Worm (Caenorhabditis elegans): ENCODE measurements around the gene F10C2.4.

F10C2.4 gene

ce11 chrV:12063036-12063435, 21.7 kb downstream of the F10C2.4 start, which contains the start of gene clh-6:
Gene clh-6 (minus strand): TSS chrV:12063368.
- no peak for TF ChIP-seq him-1 (tag; optimal IDR thresholded peaks at IDR 0.05)
- TF ChIP-seq dao-5 (tag; optimal IDR thresholded peaks at IDR 0.05): no peak
- no peak for TF ChIP-seq W03F9.2 (tag; optimal IDR thresholded peaks at IDR 0.05)

DNA sequence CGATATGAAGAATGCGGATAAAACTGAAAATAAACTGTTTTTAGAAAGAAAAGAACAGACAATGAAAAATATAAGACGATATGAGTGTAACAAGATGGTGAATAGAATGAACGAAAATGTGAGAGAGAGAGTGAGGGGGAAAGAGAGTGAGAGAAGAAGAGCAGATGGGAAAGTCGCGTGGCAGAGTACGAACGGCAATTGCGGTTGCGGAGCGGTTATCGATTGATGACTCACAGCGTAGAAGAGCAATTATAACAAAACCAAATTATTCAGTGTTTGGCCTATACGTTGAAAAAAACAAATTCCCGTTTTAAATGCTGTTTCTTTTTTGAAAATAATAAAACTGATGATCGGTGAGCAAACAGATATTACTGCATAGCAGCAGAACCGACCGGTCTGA, 24.0 kb downstream of the F10C2.4 start, which contains the start of gene pqn-53:
Gene pqn-53, minus strand, starts transcription at position 23 of the 400 bp plus-strand sequence.
- no peak for TF ChIP-seq him-1 (tag; optimal IDR thresholded peaks at IDR 0.05)

DNA sequence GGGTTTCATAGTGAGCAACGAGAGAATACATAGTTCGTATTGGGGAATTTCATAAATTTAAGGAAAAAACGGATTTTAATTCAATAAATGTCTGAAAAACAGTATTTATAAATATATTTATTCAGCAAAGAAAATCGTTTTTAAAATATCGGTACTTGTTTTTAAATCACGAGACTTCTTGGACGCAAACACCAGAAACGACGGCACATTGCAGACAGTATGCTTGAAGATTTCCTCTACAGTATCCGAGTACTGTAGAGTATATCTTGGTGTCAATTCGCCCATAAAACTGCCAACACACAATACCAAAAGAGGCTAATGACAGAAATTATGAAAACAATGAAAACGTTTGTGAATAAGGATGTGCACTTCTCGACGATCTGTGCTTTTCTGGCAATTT, 24.5 kb downstream of the F10C2.4 start:
- TF ChIP-seq dao-5 (tag; optimal IDR thresholded peaks at IDR 0.05) (no peak), W03F9.2 (tag; optimal IDR thresholded peaks at IDR 0.05) (peak; percentile 39)

DNA sequence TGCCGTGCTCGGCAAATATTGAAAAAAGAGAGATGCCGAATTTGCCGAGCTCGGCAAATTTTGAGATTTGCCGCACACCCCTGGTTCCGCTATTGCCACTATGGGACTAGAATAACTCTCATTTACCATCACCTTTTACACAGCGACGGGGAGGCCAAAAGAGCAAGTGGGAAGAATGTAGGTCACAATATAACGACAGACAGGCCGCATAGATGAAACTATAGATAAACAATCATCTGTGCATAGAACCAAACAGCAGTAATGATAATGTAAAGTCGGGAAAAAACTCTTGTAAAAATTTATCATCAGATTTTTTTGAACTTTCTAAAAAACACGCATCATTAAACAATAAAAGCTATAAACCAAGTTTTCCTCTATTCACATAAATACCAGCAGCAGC, 27.1 kb downstream of the F10C2.4 start, which contains the start of gene kmo-2:
Gene kmo-2, minus strand, starts transcription at position 101 of the 400 bp plus-strand sequence.
- TF ChIP-seq him-1 (tag; optimal IDR thresholded peaks at IDR 0.05): no peak
- TF ChIP-seq W03F9.2 (tag; optimal IDR thresholded peaks at IDR 0.05): no peak
- TF ChIP-seq dao-5 (tag; optimal IDR thresholded peaks at IDR 0.05): no peak

DNA sequence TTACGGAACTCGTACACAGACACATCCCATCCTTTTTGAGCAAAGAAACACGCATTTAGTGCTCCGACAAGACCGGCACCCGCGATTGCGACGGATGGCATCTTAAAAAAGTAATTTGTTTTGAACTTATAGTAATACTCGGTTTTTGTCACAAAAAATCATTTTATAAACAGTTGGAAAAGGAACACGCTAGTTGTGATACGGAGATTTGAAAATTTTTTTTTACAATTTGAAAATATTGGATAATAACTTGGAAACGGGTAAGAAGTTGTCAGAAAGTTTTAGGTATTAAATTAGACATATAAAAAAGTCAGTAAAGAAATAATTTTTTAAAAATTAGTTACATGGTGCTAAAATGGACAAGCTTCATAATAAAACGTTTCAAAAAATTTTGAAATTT, 29.1 kb downstream of the F10C2.4 start, which contains the start of gene kmo-1:
Gene kmo-1, minus strand, starts transcription at position 101 of the 400 bp plus-strand sequence.
- no peak for TF ChIP-seq him-1 (tag; optimal IDR thresholded peaks at IDR 0.05)
- TF ChIP-seq W03F9.2 (tag; optimal IDR thresholded peaks at IDR 0.05): no peak
- no peak for TF ChIP-seq dao-5 (tag; optimal IDR thresholded peaks at IDR 0.05)

DNA sequence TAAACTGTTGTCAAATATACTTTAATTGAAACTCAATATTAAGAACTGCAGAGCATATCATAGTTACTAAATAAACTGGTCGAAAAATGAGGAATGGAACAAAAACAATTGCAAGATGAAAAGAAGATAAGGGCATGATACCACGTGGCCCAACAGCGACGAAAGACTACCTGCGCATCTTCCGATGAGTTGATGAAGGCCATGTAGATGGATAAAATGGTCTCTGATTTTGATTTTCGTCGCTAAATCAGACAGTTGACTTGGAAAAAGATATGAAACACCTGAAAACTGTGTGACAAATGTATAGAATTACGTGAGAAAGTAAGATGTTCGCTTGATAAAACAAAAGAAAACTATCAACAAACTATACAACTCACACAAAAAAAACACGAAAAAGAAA, 30.1 kb downstream of the F10C2.4 start:
- TF ChIP-seq dao-5 (tag; optimal IDR thresholded peaks at IDR 0.05) (no peak), W03F9.2 (tag; optimal IDR thresholded peaks at IDR 0.05) (no peak), him-1 (tag; optimal IDR thresholded peaks at IDR 0.05) (no peak)

DNA sequence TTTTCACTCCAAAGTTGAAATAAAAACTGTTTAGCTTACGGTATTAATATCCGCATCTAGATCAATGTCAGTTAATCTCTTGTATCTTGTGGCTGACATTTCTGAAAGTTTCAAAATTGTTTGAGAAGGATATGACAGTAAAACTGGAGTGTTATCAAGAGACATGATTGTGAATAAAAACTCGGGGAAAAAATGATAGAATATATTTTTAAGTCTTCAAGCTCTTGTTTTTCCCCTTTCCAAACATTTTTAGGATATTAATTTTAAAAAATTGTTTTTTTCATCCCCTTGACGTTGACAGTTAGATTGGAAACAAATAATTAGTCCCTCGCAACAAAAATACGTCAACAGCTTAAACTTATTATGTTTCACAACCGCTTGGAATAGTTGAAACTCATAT, 33.5 kb downstream of the F10C2.4 start, which contains the start of gene R07B7.6:
Gene R07B7.6, minus strand, starts transcription at position 101 of the 400 bp plus-strand sequence.
- TF ChIP-seq dao-5 (tag; optimal IDR thresholded peaks at IDR 0.05): no peak
- TF ChIP-seq him-1 (tag; optimal IDR thresholded peaks at IDR 0.05): no peak
- TF ChIP-seq W03F9.2 (tag; optimal IDR thresholded peaks at IDR 0.05): no peak

- TF ChIP-seq him-1 (tag; optimal IDR thresholded peaks at IDR 0.05) (no peak), W03F9.2 (tag; optimal IDR thresholded peaks at IDR 0.05) (no peak), dao-5 (tag; optimal IDR thresholded peaks at IDR 0.05) (no peak)
Measured at ce11 chrV:12075983-12076382, 34.6 kb downstream of the F10C2.4 start.

DNA sequence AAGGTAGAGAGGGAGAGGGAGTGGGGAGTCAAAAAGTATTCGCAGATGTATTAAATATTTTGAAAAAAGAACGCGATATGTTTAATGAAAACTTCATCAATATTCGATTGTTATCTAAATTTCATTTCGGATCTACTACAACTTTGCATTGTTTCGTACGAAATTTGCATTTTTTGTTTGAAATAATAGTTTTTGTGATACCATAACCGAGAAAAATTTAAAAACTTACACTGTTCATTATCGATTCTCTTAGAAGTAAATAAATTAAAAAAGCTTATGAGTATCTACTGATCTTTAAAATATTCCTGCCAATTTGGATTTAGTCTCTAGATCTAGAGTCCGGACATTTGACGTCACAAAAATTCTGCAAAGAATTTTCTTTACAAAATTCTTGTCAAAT, 38.9 kb downstream of the F10C2.4 start, which contains the start of gene R07B7.9:
Gene R07B7.9, minus strand, starts transcription at position 101 of the 400 bp plus-strand sequence.
- TF ChIP-seq him-1 (tag; optimal IDR thresholded peaks at IDR 0.05): no peak
- no peak for TF ChIP-seq dao-5 (tag; optimal IDR thresholded peaks at IDR 0.05)
- TF ChIP-seq W03F9.2 (tag; optimal IDR thresholded peaks at IDR 0.05): no peak

DNA sequence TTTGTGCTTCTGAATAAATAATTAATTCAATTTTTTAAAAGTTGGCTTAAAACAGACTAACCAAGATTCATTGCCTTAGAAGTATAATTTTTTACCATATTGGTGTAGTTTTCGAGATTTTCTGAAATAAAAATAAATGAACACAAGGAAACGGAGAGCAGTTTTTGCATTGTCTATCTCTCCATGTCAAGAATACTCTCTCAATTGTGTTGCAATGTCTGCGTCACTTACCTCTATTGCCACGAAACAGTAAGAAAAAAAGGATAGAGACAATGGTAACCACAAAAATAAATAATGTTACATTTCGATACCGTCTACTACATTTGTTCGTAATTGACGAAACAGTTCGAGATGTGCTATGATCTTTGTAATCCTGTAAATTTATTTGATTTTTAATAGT, 41.6 kb downstream of the F10C2.4 start, which contains the start of gene R07B7.10:
Gene R07B7.10, plus strand, starts transcription at position 285 of the 400 bp plus-strand sequence.
- TF ChIP-seq W03F9.2 (tag; optimal IDR thresholded peaks at IDR 0.05) (no peak), him-1 (tag; optimal IDR thresholded peaks at IDR 0.05) (no peak), dao-5 (tag; optimal IDR thresholded peaks at IDR 0.05) (no peak)

DNA sequence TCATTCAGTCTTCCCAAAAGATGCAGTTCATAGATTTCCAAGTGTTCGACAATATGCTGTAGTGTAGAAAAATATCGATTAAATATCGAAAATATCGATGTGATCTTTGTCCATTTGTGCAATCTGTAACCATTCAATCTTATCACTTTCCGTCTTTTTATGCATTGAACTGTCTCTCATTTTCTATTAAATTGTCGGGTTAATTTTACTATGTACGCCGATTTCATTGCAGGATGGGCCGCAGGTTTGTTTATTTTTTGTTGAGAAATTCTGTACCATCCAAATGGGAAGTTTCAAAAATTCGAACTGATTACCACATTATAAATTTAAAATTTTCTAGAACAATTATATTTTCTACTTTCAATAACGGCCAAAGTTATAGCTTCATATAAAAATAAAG, 42.9 kb downstream of the F10C2.4 start, which contains the start of gene R07B7.8:
Gene R07B7.8, minus strand, starts transcription at position 101 of the 400 bp plus-strand sequence.
- TF ChIP-seq W03F9.2 (tag; optimal IDR thresholded peaks at IDR 0.05) (no peak), dao-5 (tag; optimal IDR thresholded peaks at IDR 0.05) (no peak), him-1 (tag; optimal IDR thresholded peaks at IDR 0.05) (no peak)

- TF ChIP-seq W03F9.2 (tag; optimal IDR thresholded peaks at IDR 0.05): no peak
- no peak for TF ChIP-seq dao-5 (tag; optimal IDR thresholded peaks at IDR 0.05)
- no peak for TF ChIP-seq him-1 (tag; optimal IDR thresholded peaks at IDR 0.05)
Measured at ce11 chrV:12085867-12086634, 44.7 kb downstream of the F10C2.4 start.

ce11 chrV:12086934-12087333, 45.6 kb downstream of the F10C2.4 start, which contains the start of gene gana-1:
Gene gana-1 (plus strand): TSS chrV:12087234.
- TF ChIP-seq W03F9.2 (tag; optimal IDR thresholded peaks at IDR 0.05) (no peak), dao-5 (tag; optimal IDR thresholded peaks at IDR 0.05) (no peak), him-1 (tag; optimal IDR thresholded peaks at IDR 0.05) (no peak)

ce11 chrV:12088773-12089172, 47.4 kb downstream of the F10C2.4 start, which contains the start of gene R07B7.12:
Gene R07B7.12 (plus strand): TSS chrV:12089073.
- TF ChIP-seq him-1 (tag; optimal IDR thresholded peaks at IDR 0.05) (no peak), dao-5 (tag; optimal IDR thresholded peaks at IDR 0.05) (no peak), W03F9.2 (tag; optimal IDR thresholded peaks at IDR 0.05) (no peak)

All from whole organism, L4/young adult.